Worm (Caenorhabditis elegans): ENCODE measurements around the gene F59F5.3.

ce11 chrX:10533447-10533846 lies 8.8 kb downstream of the F59F5.3 start, which contains the start of gene glo-3:
- TF ChIP-seq ttx-3 (tag; optimal IDR thresholded peaks at IDR 0.05) (no peak), dve-1 (tag; optimal IDR thresholded peaks at IDR 0.05) (no peak), sox-2 (GFP tag; IDR thresholded peaks at IDR 0.05) (no peak), pha-4 (tag; optimal IDR thresholded peaks at IDR 0.05) (no peak), rnt-1 (tag; optimal IDR thresholded peaks at IDR 0.05) (no peak), eyg-1 (tag; optimal IDR thresholded peaks at IDR 0.05) (no peak), K09A11.1 (tag; optimal IDR thresholded peaks at IDR 0.05; ENCODE audit: insufficient read depth) (no peak), lin-11 (tag; optimal IDR thresholded peaks at IDR 0.05) (no peak), nhr-11 (tag; optimal IDR thresholded peaks at IDR 0.05) (no peak), ceh-30 (tag; optimal IDR thresholded peaks at IDR 0.05) (no peak), pag-3 (tag; optimal IDR thresholded peaks at IDR 0.05; ENCODE audit: borderline replicate concordance) (no peak), tbx-7 (tag; optimal IDR thresholded peaks at IDR 0.05) (no peak)

Data from whole organism, late embryonic.